Worm (Caenorhabditis elegans) whole organism, mixed stage, embryonic: ENCODE data around the gene Y54G2A.11.
"Not testable (repeated sequence)": the region's sequence is repeated elsewhere in the genome, so short reads cannot be mapped to it uniquely, and the experiment has no call there.

Experiments used
- M03D4.4 ChIP-seq: sonication (generic microtip); optimal IDR thresholded peaks from 2 replicates; lab custom pipeline; 2017; ENCODE audit warnings: mild to moderate bottlenecking, missing genetic modification characterization, missing compliant biosample characterization
- bed-3 ChIP-seq: fragments of 200-800 bp; sonication (Bioruptor generic); optimal IDR thresholded peaks from 3 replicates; lab custom pipeline; 2018; ENCODE audit warnings: mild to moderate bottlenecking, missing genetic modification characterization, moderate library complexity, missing compliant biosample characterization
- blmp-1 ChIP-seq: fragments of 150-350 bp; optimal IDR thresholded peaks from 2 replicates; lab custom pipeline; 2014; ENCODE audit warnings: missing biosample characterization, missing genetic modification characterization
- ceh-39 ChIP-seq: fragments of 150-350 bp; optimal IDR thresholded peaks from 2 replicates; lab custom pipeline; 2014; ENCODE audit warnings: missing biosample characterization, missing genetic modification characterization
- ceh-43 ChIP-seq: fragments of 200-800 bp; sonication (Bioruptor generic); optimal IDR thresholded peaks from 2 replicates; lab custom pipeline; 2018; ENCODE audit warnings: mild to moderate bottlenecking, missing genetic modification characterization, moderate library complexity, missing compliant biosample characterization
- ceh-83 ChIP-seq: fragments of 200-800 bp; sonication (Bioruptor generic); optimal IDR thresholded peaks from 2 replicates; lab custom pipeline; 2018; ENCODE audit warnings: mild to moderate bottlenecking, missing genetic modification characterization, missing compliant biosample characterization
- ces-1 ChIP-seq: fragments of 150-350 bp; optimal IDR thresholded peaks from 2 replicates; lab custom pipeline; 2014; ENCODE audit warnings: missing biosample characterization, missing genetic modification reagents, missing genetic modification characterization
- cnd-1 ChIP-seq: fragments of 200-800 bp; sonication (Bioruptor generic); optimal IDR thresholded peaks from 2 replicates; lab custom pipeline; 2018; ENCODE audit warnings: mild to moderate bottlenecking, missing genetic modification characterization, missing compliant biosample characterization
- drap-1 ChIP-seq: fragments of 200-800 bp; sonication (Bioruptor generic); optimal IDR thresholded peaks from 3 replicates; lab custom pipeline; 2018; ENCODE audit warnings: mild to moderate bottlenecking, missing genetic modification characterization, missing compliant biosample characterization
- flh-1 ChIP-seq: fragments of 200-800 bp; sonication (Bioruptor generic); optimal IDR thresholded peaks from 2 replicates; lab custom pipeline; 2018; ENCODE audit warnings: mild to moderate bottlenecking, missing genetic modification characterization, moderate library complexity, missing compliant biosample characterization
- ham-2 ChIP-seq: fragments of 200-800 bp; sonication (Bioruptor generic); optimal IDR thresholded peaks from 2 replicates; lab custom pipeline; 2018; ENCODE audit warnings: mild to moderate bottlenecking, missing genetic modification characterization, missing compliant biosample characterization
- lin-32 ChIP-seq: fragments of 200-800 bp; sonication (Bioruptor generic); optimal IDR thresholded peaks from 2 replicates; lab custom pipeline; 2018; ENCODE audit warnings: mild to moderate bottlenecking, missing genetic modification characterization, missing compliant biosample characterization
- lsy-2 ChIP-seq: fragments of 150-350 bp; optimal IDR thresholded peaks from 2 replicates; lab custom pipeline; 2014; ENCODE audit warnings: missing biosample characterization, missing genetic modification characterization
- mab-5 ChIP-seq: fragments of 150-350 bp; optimal IDR thresholded peaks from 2 replicates; lab custom pipeline; 2014; ENCODE audit warnings: missing biosample characterization, missing genetic modification characterization
- mep-1 ChIP-seq: fragments of 150-350 bp; optimal IDR thresholded peaks from 2 replicates; lab custom pipeline; 2017; ENCODE audit warnings: missing biosample characterization, missing genetic modification reagents, missing genetic modification characterization, inconsistent platforms
- mls-2 ChIP-seq: sonication (generic microtip); optimal IDR thresholded peaks from 2 replicates; lab custom pipeline; 2016; ENCODE audit warnings: mild to moderate bottlenecking, missing genetic modification characterization, moderate library complexity, missing compliant biosample characterization
- nhr-12 ChIP-seq: fragments of 150-350 bp; optimal IDR thresholded peaks from 2 replicates; lab custom pipeline; 2014; ENCODE audit warnings: missing biosample characterization, missing genetic modification characterization
- nhr-2 ChIP-seq: fragments of 150-350 bp; optimal IDR thresholded peaks from 2 replicates; lab custom pipeline; 2014; ENCODE audit warnings: missing biosample characterization, missing genetic modification characterization
- nhr-237 ChIP-seq: fragments of 150-350 bp; optimal IDR thresholded peaks from 2 replicates; lab custom pipeline; 2014; ENCODE audit warnings: missing biosample characterization, missing genetic modification characterization
- nhr-76 ChIP-seq: sonication (generic microtip); optimal IDR thresholded peaks from 2 replicates; lab custom pipeline; 2017; ENCODE audit warnings: missing biosample characterization, missing genetic modification characterization
- pha-4 ChIP-seq: fragments of 150-350 bp; optimal IDR thresholded peaks from 2 replicates; lab custom pipeline; 2018; ENCODE audit warnings: missing biosample characterization, missing genetic modification reagents, missing genetic modification characterization
- sem-2 ChIP-seq: fragments of 200-800 bp; sonication (Bioruptor generic); optimal IDR thresholded peaks from 2 replicates; lab custom pipeline; 2018; ENCODE audit warnings: mild to moderate bottlenecking, missing genetic modification characterization, missing compliant biosample characterization
- snpc-4 ChIP-seq: fragments of 150-350 bp; optimal IDR thresholded peaks from 2 replicates; lab custom pipeline; 2014; ENCODE audit warnings: missing biosample characterization, missing genetic modification characterization
- sptf-1 ChIP-seq: sonication (generic microtip); optimal IDR thresholded peaks from 2 replicates; lab custom pipeline; 2017; ENCODE audit warnings: mild to moderate bottlenecking, missing genetic modification characterization, moderate library complexity, missing compliant biosample characterization
- tbx-8 ChIP-seq: fragments of 200-800 bp; sonication (Bioruptor generic); optimal IDR thresholded peaks from 2 replicates; lab custom pipeline; 2018; ENCODE audit warnings: mild to moderate bottlenecking, missing genetic modification characterization, moderate library complexity, missing compliant biosample characterization
- unc-120 ChIP-seq: sonication (generic microtip); optimal IDR thresholded peaks from 2 replicates; lab custom pipeline; 2017; ENCODE audit warnings: missing genetic modification characterization, missing compliant biosample characterization; ENCODE audit not compliant: poor library complexity, severe bottlenecking
- unc-39 ChIP-seq: fragments of 150-350 bp; optimal IDR thresholded peaks from 2 replicates; lab custom pipeline; 2014; ENCODE audit warnings: missing biosample characterization, missing genetic modification characterization
- unc-62 ChIP-seq: fragments of 150-350 bp; optimal IDR thresholded peaks from 2 replicates; lab custom pipeline; 2014; ENCODE audit warnings: missing biosample characterization, missing genetic modification reagents, missing genetic modification characterization
- zip-8 ChIP-seq: fragments of 150-350 bp; optimal IDR thresholded peaks from 2 replicates; lab custom pipeline; 2014; ENCODE audit warnings: missing biosample characterization, missing genetic modification characterization
- ztf-11 ChIP-seq: fragments of 150-350 bp; optimal IDR thresholded peaks from 2 replicates; lab custom pipeline; 2014; ENCODE audit warnings: missing biosample characterization, missing genetic modification characterization

The Y54G2A.11 gene

ce11 chrIV:2805525-2805924 is 33.9 kb upstream of the Y54G2A.11 start, which contains the start of gene Y54G2A.45:
Gene Y54G2A.45 (plus strand): TSS chrIV:2805857.
- TF ChIP-seq tbx-8 (GFP tag; lab: Kevin White, UChicago) (no peak), mep-1 (tag; lab: Kevin White, UChicago) (peak; percentile 36), ces-1 (GFP tag; lab: Kevin White, UChicago) (no peak), sem-2 (GFP tag; lab: Kevin White, UChicago) (peak; percentile 58), flh-1 (GFP tag; lab: Kevin White, UChicago) (peak; percentile 36), lsy-2 (tag; lab: Kevin White, UChicago) (no peak), pha-4 (tag; lab: Kevin White, UChicago) (no peak), nhr-12 (tag; lab: Kevin White, UChicago) (no peak), unc-120 (peak; percentile 71), bed-3 (GFP tag; lab: Kevin White, UChicago) (no peak), drap-1 (GFP tag; lab: Kevin White, UChicago) (peak; percentile 66), sptf-1 (tag; lab: Kevin White, UChicago) (peak; percentile 79), mls-2 (tag; lab: Kevin White, UChicago) (peak; percentile 64), ztf-11 (tag; lab: Kevin White, UChicago) (no peak), cnd-1 (tag; lab: Kevin White, UChicago) (peak; percentile 78), unc-62 (GFP tag; lab: Kevin White, UChicago) (no peak), blmp-1 (tag; lab: Kevin White, UChicago) (no peak), nhr-237 (tag; lab: Kevin White, UChicago) (no peak), ceh-43 (peak; percentile 7), lin-32 (peak; percentile 28), ceh-83 (GFP tag; lab: Kevin White, UChicago) (peak; percentile 72), M03D4.4 (tag; lab: Kevin White, UChicago) (peak; percentile 76)

- TF ChIP-seq ham-2 (GFP tag; lab: Kevin White, UChicago) (no peak), cnd-1 (tag; lab: Kevin White, UChicago) (no peak), nhr-237 (tag; lab: Kevin White, UChicago) (no peak), lin-32 (no peak), bed-3 (GFP tag; lab: Kevin White, UChicago) (no peak), ztf-11 (tag; lab: Kevin White, UChicago) (no peak), nhr-2 (tag; lab: Kevin White, UChicago) (no peak), snpc-4 (no peak), nhr-76 (tag; lab: Kevin White, UChicago) (no peak), sem-2 (GFP tag; lab: Kevin White, UChicago) (no peak), unc-62 (GFP tag; lab: Kevin White, UChicago) (no peak), sptf-1 (tag; lab: Kevin White, UChicago) (no peak), flh-1 (GFP tag; lab: Kevin White, UChicago) (no peak)
Observed at ce11 chrIV:2803652-2804051, 32.1 kb upstream of the Y54G2A.11 start, which contains the start of gene Y54G2A.32. Gene Y54G2A.32 (plus strand): TSS chrIV:2803952.

DNA sequence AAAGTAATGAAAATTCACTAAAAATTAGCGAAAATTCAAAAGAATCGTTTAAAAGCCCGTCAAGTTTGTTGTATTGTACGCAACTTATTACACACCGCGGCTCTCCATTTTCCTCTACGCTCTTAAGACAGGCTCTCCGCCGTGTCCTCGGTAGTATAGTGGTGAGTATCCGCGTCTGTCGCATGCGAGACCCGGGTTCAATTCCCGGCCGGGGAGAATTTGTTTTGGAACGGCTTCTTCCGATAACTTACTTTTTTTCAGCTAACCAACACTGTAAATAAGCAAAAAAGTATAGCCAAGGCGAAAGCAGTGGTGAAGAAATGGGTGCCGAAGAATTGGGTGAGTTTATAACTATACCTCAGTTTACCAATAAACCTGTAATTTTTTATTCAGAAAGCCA is 30.6 kb upstream of the Y54G2A.11 start:
- TF ChIP-seq lin-32 (peak; percentile 14), mls-2 (tag; lab: Kevin White, UChicago) (peak; percentile 28), sptf-1 (tag; lab: Kevin White, UChicago) (peak; percentile 51), blmp-1 (tag; lab: Kevin White, UChicago) (no peak), cnd-1 (tag; lab: Kevin White, UChicago) (peak; percentile 42), ceh-43 (peak; percentile 23), zip-8 (tag; lab: Kevin White, UChicago) (no peak), M03D4.4 (tag; lab: Kevin White, UChicago) (peak; percentile 56), bed-3 (GFP tag; lab: Kevin White, UChicago) (no peak), unc-39 (no peak), tbx-8 (GFP tag; lab: Kevin White, UChicago) (peak; percentile 5), unc-120 (peak; percentile 25), sem-2 (GFP tag; lab: Kevin White, UChicago) (peak; percentile 39), ceh-83 (GFP tag; lab: Kevin White, UChicago) (peak; percentile 63)
- TF ChIP-seq, all 35 proteins: peak for 10

ce11 chrIV:2801558-2801957 is 30.0 kb upstream of the Y54G2A.11 start, which contains the start of gene Y54G2A.44:
Gene Y54G2A.44 (plus strand): TSS chrIV:2801858.
- not testable (repeated sequence) for TF ChIP-seq unc-62 (GFP tag; lab: Kevin White, UChicago); mab-5 (tag; lab: Kevin White, UChicago); mep-1 (tag; lab: Kevin White, UChicago)

DNA sequence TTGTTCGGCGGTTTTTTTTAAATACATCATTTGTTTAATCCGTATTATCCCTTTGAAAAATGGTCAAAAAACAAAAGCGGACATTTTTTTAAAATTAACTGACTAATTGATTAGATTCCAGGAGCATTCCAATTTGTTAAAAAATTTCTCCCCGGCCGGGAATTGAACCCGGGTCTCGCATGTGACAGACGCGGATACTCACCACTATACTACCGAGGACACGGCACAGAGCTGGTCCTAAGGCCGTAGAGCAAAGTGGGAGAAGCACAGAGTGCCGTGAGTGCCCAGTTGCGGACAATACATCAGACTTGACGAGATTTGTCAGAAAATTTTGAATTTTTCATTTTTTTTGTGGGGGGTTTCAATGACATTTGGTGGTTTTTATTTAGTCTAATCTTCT is 29.4 kb upstream of the Y54G2A.11 start:
- TF ChIP-seq flh-1 (GFP tag; lab: Kevin White, UChicago) (no peak), ceh-83 (GFP tag; lab: Kevin White, UChicago) (peak; percentile 38), blmp-1 (tag; lab: Kevin White, UChicago) (no peak), cnd-1 (tag; lab: Kevin White, UChicago) (peak; percentile 33), sptf-1 (tag; lab: Kevin White, UChicago) (peak; percentile 29), drap-1 (GFP tag; lab: Kevin White, UChicago) (peak; percentile 18), ztf-11 (tag; lab: Kevin White, UChicago) (no peak), ces-1 (GFP tag; lab: Kevin White, UChicago) (no peak), ceh-39 (no peak), bed-3 (GFP tag; lab: Kevin White, UChicago) (peak; percentile 13), unc-62 (GFP tag; lab: Kevin White, UChicago) (no peak), unc-120 (peak; percentile 24), zip-8 (tag; lab: Kevin White, UChicago) (no peak)
